Worm (Caenorhabditis elegans) whole organism, L3 larva: Measurements from ENCODE around the gene F09E10.5.

Source experiments
- elt-3 ChIP-seq, 3 experiments: fragments of 150-350 bp in 1 of 3; sonication (generic microtip) in 2 of 3; optimal IDR thresholded peaks; 2 replicates in 2 of 3; 4 replicates in 1 of 3; lab custom pipeline; 2014 to 2017; ENCODE audit warnings: missing biosample characterization in 3 of 3, missing genetic modification characterization in 3 of 3
- lin-39 ChIP-seq: fragments of 150-350 bp; optimal IDR thresholded peaks from 2 replicates; lab custom pipeline; 2018; ENCODE audit warnings: missing biosample characterization, missing genetic modification reagents, missing genetic modification characterization
- nhr-43 ChIP-seq: sonication (generic microtip); optimal IDR thresholded peaks from 2 replicates; lab custom pipeline; 2016; ENCODE audit warnings: mild to moderate bottlenecking, missing genetic modification characterization, missing compliant biosample characterization; ENCODE audit not compliant: poor library complexity, severe bottlenecking
- pqm-1 ChIP-seq: fragments of 150-350 bp; optimal IDR thresholded peaks from 2 replicates; lab custom pipeline; 2017; ENCODE audit warnings: missing biosample characterization, missing genetic modification characterization, inconsistent platforms
- tbx-2 ChIP-seq: sonication (generic microtip); optimal IDR thresholded peaks from 2 replicates; lab custom pipeline; 2016; ENCODE audit warnings: mild to moderate bottlenecking, missing genetic modification characterization, missing compliant biosample characterization
- zag-1 ChIP-seq: fragments of 150-350 bp; optimal IDR thresholded peaks from 2 replicates; lab custom pipeline; 2014; ENCODE audit warnings: missing biosample characterization, missing genetic modification characterization

- no peak for TF ChIP-seq tbx-2 (tag; lab: Kevin White, UChicago)
- no peak for TF ChIP-seq elt-3 (tag; optimal IDR thresholded peaks at IDR 0.05; lab: Kevin White, UChicago)
- no peak for TF ChIP-seq zag-1
- no peak for TF ChIP-seq nhr-43 (tag; lab: Kevin White, UChicago)
- TF ChIP-seq lin-39, result no peak
- no peak for TF ChIP-seq pqm-1 (tag; lab: Kevin White, UChicago)
Measured at ce11 chrX:1499499-1499898, 5.3 kb upstream of the F09E10.5 start.
